Fruit fly (Drosophila melanogaster) ovary, adult (tissue): Measurements from ENCODE around the gene CG15385.

ENCODE experiments used
- CG17801 ChIP-seq: fragments of 200-800 bp; optimal IDR thresholded peaks from 2 replicates; lab custom pipeline; 2019; ENCODE audit warnings: missing biosample characterization, mild to moderate bottlenecking, missing genetic modification characterization, moderate library complexity; ENCODE audit not compliant: partially characterized antibody

The CG15385 gene

DNA sequence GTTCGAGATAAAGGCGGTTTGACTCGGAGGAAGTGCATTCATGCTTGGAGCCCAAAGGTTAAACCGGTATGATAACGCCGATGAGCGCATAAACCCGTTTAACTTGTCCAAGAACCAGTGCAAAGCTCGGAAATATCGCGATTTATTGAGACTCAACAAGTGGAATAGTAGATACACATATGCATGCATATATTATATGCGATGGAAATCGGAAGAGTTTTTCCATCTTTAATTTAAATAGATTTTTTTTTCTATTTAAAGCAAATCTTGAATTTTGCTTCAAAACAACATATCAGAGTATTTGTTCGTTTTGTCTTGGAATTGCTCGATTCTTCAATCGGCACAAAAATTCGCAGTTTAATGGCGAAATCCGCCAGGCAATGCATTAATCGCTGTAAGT, 10.0 kb upstream of the CG15385 start:
- no peak for TF ChIP-seq CG17801 (GFP tag; lab: Kevin White, UChicago)

DNA sequence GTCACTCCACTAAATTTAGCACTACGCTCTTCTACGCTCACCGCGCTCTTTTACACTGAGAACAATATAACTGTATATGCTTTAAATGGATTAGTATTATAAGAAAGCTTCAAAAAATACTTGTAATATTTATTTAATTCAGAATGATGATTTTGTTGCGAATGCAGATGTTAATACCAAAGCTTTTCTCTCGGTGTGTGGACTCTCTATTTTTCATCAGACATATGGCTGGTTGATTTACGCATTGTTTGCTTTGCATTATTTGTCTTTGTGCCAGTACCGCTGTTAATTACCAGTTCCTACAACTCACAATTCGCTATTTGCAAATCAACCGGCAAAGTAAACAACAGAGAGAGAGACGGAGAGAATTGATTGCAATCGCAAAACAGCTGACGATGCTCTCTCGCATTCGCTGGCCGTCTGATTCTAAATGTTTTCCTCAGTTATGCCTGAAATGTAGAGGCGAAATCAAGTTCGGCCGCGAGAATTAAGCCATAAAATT, 9.3 kb upstream of the CG15385 start:
- peak; percentile 99 for TF ChIP-seq CG17801 (GFP tag; lab: Kevin White, UChicago)

DNA sequence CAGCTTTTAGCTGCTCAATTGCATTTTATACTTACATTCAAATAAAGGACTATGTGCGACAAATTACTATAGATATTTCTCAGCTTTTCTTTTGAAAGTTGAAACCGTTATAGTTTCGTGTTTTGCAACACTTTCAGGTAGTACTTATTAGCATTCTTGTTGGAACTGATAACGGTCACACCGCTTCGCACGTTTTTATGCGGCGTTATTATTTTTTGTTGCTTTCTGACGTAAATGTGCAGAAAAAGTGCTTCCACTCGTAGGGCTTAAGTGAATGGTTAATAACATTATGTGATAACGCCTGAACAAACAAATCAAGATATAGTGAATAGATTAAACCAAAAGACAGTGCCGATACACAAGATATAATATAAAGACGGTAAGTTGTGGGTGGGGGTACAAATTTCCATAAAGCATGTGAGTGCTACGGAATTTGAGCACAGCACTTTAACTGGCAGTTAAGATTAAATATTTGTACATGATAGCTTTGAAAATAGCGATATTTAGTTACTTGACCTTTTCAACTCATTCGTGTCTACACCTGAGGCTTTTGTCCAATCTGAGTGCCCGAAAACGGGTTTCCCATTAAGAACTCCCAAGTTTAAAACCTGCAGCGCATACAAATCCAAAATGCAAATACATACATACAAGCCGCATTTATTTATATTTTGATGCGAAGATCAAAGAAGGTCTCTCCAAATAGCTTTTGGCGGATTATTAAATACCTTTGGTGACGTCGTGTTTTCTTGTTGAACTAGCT, 8.4 kb upstream of the CG15385 start, which contains the start of gene papi:
Gene papi, plus strand, starts transcription at position 176 of the 760 bp plus-strand sequence.
- no peak for TF ChIP-seq CG17801 (GFP tag; lab: Kevin White, UChicago)

DNA sequence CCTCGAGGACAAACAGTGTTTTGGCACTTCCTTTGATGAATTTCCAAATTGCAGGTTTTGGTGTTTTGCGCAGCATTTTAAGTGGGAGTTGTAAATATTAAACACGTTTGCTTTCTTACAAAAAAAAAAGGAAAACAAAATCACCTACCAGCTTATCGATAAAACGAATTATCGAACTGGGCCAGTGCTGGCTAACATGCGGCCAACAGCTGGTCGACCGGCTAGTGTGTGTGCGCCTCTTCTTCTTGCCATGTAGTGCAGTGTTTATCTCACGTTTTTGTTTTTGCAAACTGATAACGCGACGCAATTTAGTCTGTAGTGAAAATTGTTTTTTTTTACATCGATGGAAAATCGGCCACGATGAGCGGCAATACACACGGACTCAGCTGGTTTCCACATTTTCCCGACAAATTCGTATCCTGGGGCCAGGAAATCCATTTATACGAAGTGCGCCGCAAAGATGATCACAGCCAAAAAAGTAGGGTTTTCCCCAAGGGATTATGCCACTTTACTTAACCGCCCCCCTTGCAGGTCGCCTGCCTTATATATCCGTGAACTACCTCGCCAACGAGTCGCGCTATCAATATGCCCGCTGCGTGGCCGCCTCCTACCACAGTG, 4.8 kb upstream of the CG15385 start, which contains the start of the genes CG15386, CG42371 and mio:
Gene CG15386, minus strand, starts transcription at position 180 of the 618 bp plus-strand sequence.
Gene CG42371, minus strand, starts transcription at position 180 of the 618 bp plus-strand sequence.
Gene mio, plus strand, starts transcription at position 224 of the 618 bp plus-strand sequence.
- peak; percentile 60 for TF ChIP-seq CG17801 (GFP tag; lab: Kevin White, UChicago)

DNA sequence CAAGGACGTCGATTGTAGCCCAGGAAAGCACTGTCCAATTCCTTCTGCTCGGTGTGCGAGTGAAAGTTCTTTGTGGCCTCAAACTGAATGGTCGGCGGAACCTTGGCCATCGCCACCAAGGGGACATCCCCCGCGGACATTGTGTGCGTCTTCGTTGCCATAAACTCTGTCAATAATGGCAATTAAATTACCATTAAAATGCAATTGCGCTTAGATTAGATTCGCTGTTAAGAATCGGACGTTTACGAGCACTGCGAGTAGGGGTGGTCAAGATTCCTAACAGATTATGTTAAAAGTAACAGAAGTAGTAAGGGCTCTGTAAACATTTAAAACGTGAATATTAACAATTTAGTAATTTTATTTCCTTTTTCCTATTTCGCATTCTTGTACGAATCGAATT, 3.7 kb upstream of the CG15385 start, which contains the start of gene daed:
Gene daed, minus strand, starts transcription at position 247 of the 400 bp plus-strand sequence.
- no peak for TF ChIP-seq CG17801 (GFP tag; lab: Kevin White, UChicago)

DNA sequence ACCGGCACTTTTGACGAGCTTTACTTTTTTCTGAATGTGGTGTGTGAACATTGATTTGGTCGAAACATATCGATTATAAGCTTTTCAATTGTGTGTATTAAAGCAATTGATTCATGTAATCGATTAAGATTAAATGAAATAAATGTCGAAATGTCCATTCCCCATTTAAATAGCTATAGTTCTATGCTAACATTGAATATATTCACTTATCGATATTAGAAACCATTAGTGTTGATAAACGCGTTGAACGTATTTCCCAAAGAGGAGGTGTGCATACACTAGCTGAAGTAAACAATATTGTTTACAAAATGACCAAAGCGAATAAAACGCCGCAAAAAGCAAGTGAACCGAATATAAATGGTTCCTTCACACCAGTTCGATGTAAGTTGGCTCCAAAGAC, 1.6 kb upstream of the CG15385 start, which contains the start of the genes Uch and CG34174:
Gene Uch, minus strand, starts transcription at position 208 of the 400 bp plus-strand sequence.
Gene CG34174, plus strand, starts transcription at position 263 of the 400 bp plus-strand sequence.
- peak; percentile 43 for TF ChIP-seq CG17801 (GFP tag; lab: Kevin White, UChicago)

DNA sequence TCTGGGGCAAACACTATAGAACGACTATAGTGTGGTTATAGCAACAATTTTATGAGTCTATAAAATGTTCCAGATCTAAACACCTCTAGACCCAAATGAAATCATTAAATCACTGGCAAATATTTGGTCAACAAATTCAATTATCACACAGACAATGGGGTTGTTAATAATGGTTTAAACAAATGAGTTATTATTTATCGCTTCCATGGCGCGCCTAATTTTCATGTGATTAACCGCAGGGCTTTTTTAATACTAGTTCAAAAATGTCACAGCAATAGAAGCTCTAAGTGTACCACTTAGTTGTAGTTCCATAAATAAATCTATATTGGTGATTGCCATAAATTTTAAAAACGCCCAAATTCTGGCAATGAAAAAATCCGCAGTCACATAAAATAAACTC, 3.4 kb downstream of the CG15385 start, which contains the start of gene CG33124:
Gene CG33124, minus strand, starts transcription at position 101 of the 400 bp plus-strand sequence.
- no peak for TF ChIP-seq CG17801 (GFP tag; lab: Kevin White, UChicago)

DNA sequence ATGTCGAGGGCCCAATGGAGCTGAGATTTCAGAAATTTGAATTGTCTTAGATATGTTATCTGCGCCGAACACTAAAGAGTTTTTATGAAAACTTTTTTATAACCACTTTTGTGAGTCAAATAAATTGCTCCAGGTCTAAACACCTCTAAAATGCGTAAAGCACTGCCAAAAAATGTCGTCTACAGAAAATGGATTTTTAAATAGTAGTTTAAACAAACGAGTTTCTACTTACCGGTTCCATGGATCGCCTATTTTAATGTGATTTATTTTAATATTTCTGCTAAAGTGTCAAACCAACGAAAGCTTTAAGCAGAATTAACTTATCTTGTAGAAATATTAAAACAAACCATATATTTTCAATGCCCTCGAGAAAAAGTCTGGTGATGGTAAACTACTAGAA, 6.3 kb downstream of the CG15385 start, which contains the start of gene CG31668:
Gene CG31668, minus strand, starts transcription at position 101 of the 400 bp plus-strand sequence.
- no peak for TF ChIP-seq CG17801 (GFP tag; lab: Kevin White, UChicago)

DNA sequence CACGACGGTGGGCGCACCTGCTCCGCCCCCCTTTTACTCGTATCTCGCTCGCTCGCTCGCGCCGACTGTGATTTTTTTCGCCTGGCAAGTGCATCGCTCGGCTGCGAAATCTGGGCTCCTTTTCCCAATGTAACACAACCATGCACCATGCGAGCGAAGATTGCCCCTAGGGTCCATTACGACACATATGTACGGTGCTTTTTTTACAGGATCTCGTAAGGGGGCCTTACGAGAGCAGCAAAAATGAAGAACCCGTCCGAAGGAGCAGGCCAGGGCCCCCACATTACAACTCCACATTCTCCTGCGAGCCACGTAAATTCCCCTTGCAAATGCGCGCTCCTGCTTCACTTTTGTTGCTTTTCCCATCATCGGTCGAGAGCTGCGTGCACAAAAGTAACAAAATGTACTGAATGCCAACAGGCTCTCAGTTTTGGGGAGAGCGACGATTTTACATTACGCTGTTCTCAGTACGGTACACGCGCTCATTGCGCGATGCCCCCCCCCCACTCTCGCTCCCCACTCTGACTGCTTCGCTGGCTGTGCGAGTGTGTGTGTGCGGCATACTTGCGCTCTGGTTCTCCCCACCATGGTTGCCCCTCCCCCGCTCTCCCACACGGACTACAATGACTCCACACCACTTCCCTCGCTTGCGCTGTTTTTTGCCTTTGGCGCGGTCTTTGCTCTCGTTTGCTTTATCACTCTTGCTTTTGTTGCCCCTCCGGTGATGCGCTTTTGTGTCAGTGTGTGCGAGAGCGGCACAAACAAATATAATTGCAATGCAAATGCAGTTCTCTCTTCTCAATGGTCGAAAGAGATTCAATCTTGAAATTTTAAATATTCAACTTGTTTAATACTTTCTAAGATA, 9.3 kb downstream of the CG15385 start:
- TF ChIP-seq CG17801 (GFP tag; lab: Kevin White, UChicago): peak; percentile 57

DNA sequence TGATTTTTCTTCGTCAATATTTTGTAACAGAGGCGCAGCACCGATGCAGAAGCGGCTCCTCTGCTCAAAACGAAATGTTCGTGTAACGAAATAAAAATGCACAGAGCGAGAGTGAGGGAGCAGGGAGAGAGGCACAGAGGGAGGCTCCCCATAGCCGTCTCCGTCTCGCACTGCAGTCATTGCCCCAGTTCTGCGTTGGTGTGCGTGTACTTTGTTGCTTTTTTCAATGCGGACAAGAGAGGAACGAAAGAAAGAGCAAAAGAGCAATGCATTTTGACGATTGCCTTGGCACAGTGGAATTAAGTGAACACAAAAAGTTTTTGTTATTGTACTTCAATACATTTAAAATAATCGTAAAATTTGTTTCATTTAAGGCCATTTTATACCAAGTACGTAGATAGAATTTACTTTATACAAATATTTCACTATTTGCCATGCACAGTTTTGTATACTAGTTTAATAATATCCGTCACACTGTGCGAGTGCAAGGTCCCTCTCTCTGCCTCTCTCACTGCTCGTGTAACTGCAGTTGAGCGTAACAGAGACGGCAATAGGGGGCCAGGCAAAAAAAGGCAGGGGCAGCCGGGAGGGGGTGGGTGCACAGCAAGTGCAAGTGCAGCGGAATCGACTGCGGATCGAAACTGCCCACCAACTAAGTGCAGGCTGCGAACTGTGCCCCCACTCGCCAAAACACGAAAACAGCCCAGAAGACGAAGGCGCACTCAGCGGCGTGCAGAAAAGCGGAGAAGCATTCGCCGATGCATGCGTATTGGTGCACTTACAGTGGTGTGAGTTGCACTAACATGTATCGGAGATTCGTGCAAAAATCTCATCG, 10.1 kb downstream of the CG15385 start:
- TF ChIP-seq CG17801 (GFP tag; lab: Kevin White, UChicago): peak; percentile 100

DNA sequence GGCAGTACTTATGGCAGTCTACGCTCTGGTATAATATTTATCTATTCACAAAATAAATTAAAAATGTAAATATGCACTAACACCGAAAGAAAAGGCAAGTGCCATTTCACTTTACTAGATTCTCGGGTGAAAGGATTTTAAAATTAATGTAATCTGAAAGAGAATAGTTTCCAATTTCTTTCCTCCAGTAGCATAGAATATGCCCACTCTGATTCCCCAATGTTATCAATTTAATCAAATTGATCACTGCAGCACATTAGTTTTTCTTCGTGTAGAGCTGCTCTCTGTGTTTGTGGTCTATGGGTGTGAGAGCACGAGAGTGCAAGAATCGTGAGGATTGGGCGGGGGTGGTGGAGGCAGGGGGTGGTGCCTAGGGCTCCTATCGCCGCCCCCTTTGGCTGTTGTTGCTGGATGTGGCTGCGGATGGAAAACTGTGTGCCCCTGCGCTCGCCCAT, 11.2 kb downstream of the CG15385 start:
- TF ChIP-seq CG17801 (GFP tag; lab: Kevin White, UChicago): peak; percentile 82

DNA sequence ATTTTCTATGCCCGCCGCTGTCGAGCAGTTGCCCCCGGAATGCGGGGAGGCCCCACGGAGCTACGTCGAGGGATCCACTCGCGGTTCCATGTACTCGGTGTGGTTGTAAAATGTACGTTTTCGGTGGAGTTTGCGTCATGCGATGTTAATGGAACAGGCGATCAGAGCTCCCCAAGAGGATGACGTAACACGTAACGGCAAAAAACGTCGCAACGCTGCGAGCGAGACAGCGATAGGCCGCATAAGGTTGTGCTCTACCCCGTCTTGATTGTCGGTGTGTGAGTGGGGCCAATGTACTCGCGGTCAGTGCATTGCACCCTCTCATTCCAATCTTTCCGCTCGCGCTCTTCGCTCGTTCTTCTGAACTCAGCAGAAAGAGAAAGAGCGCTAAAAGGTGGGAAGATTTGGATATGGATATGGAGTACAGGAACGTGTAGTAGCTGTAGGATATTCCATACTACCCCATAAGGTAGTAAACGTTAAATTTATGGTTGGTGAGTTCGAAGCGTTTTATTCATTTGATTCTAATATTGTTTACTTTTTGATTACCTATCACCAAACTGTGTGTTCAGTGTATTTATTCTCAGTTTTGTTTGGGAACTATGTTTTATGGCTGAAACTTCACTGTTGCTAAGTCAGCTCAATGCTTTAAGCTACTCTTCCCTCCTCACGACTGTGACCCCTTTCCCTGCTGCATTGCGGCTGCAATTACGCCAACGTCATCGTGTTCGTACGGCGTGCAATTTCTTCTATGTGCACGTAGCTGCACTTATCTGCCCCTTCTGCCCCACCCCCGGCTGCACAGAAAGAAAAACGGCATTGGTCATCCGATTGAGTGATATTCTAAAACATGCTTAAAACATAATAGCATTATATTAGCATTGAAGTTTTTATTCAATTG, 12.0 kb downstream of the CG15385 start:
- TF ChIP-seq CG17801 (GFP tag; lab: Kevin White, UChicago): peak; percentile 70
